Fruit fly (Drosophila melanogaster): ENCODE measurements around the gene PIG-Wa.

PIG-Wa gene

dm6 chr2L:2348479-2348878 lies 34.5 kb upstream of the PIG-Wa start (continued):
- TF ChIP-seq CG17912 (GFP tag; optimal IDR thresholded peaks at IDR 0.05) (no peak), Asciz (GFP tag; optimal IDR thresholded peaks at IDR 0.05) (no peak), CG3726 (GFP tag; IDR thresholded peaks at IDR 0.05) (0 out of 3 replicates have a peak, but pooled peaks have one; percentile 47), odd (GFP tag; optimal IDR thresholded peaks at IDR 0.05) (no peak), Trl (optimal IDR thresholded peaks at IDR 0.05) (no peak), Trl (GFP tag; optimal IDR thresholded peaks at IDR 0.05) (no peak), CG3281 (GFP tag; optimal IDR thresholded peaks at IDR 0.05) (peak; percentile 57), tio (GFP tag; optimal IDR thresholded peaks at IDR 0.05) (peak; percentile 10), zen2 (GFP tag; IDR thresholded peaks at IDR 0.05; ENCODE audit: partially characterized antibody) (no peak), BEAF-32 (GFP tag; optimal IDR thresholded peaks at IDR 0.05) (no peak), D19B (GFP tag; optimal IDR thresholded peaks at IDR 0.05) (peak; percentile 12), Oaz (GFP tag; IDR thresholded peaks at IDR 0.05) (no peak), NK7.1 (GFP tag; optimal IDR thresholded peaks at IDR 0.05) (no peak), org-1 (GFP tag; optimal IDR thresholded peaks at IDR 0.05) (no peak), CG11456 (GFP tag; IDR thresholded peaks at IDR 0.05) (no peak), sob (GFP tag; IDR thresholded peaks at IDR 0.05) (peak; percentile 71), salm (tag; optimal IDR thresholded peaks at IDR 0.05) (no peak), CG1233 (GFP tag; optimal IDR thresholded peaks at IDR 0.05) (peak; percentile 5), CG34376 (GFP tag; optimal IDR thresholded peaks at IDR 0.05) (peak; percentile 11), Meics (GFP tag; optimal IDR thresholded peaks at IDR 0.05) (peak; percentile 62), ash1 (GFP tag; optimal IDR thresholded peaks at IDR 0.05) (no peak), pita (GFP tag; optimal IDR thresholded peaks at IDR 0.05) (no peak), CG8290 (GFP tag; optimal IDR thresholded peaks at IDR 0.05) (no peak), CG8290 (tag; optimal IDR thresholded peaks at IDR 0.05) (no peak), CG10543 (GFP tag; optimal IDR thresholded peaks at IDR 0.05) (peak; percentile 17), prd (optimal IDR thresholded peaks at IDR 0.05) (no peak), prd (GFP tag; IDR thresholded peaks at IDR 0.05) (peak; percentile 56; the same call in 2 of the 3 replicates), CG12659 (GFP tag; optimal IDR thresholded peaks at IDR 0.05) (peak; percentile 24), Awh (GFP tag; IDR thresholded peaks at IDR 0.05) (no peak), CG17361 (GFP tag; IDR thresholded peaks at IDR 0.05) (no peak), bab2 (GFP tag; optimal IDR thresholded peaks at IDR 0.05) (no peak), btn (GFP tag; optimal IDR thresholded peaks at IDR 0.05) (no peak), abd-A (tag; optimal IDR thresholded peaks at IDR 0.05) (peak; percentile 75), Dad (GFP tag; optimal IDR thresholded peaks at IDR 0.05) (no peak), Ptx1 (GFP tag; IDR thresholded peaks at IDR 0.05) (peak; percentile 39), cwo (GFP tag; optimal IDR thresholded peaks at IDR 0.05) (peak; percentile 37), CkIIα-i1 (GFP tag; IDR thresholded peaks at IDR 0.05) (no peak), B-H2 (GFP tag; optimal IDR thresholded peaks at IDR 0.05) (peak; percentile 46), Dek (tag; optimal IDR thresholded peaks at IDR 0.05) (peak; percentile 20)

- TF ChIP-seq CG13287 (GFP tag; IDR thresholded peaks at IDR 0.05; ENCODE audit: partially characterized antibody) = peak; percentile 69
- no peak for TF ChIP-seq Optix (GFP tag; IDR thresholded peaks at IDR 0.05)
- no peak for TF ChIP-seq TFAM (GFP tag; optimal IDR thresholded peaks at IDR 0.05)
- no peak for TF ChIP-seq CG10147 (GFP tag; optimal IDR thresholded peaks at IDR 0.05)
- no peak for TF ChIP-seq Mes4 (GFP tag; optimal IDR thresholded peaks at IDR 0.05)
- TF ChIP-seq CoRest (tag; optimal IDR thresholded peaks at IDR 0.05) = peak; percentile 37
- TF ChIP-seq CG13424 (tag; optimal IDR thresholded peaks at IDR 0.05) = peak; percentile 31
- no peak for TF ChIP-seq Dbx (GFP tag; IDR thresholded peaks at IDR 0.05)
- peak; percentile 2 for TF ChIP-seq Xbp1 (GFP tag; optimal IDR thresholded peaks at IDR 0.05)
- TF ChIP-seq Nf-YB (GFP tag; optimal IDR thresholded peaks at IDR 0.05) = no peak
- TF ChIP-seq eve (GFP tag; optimal IDR thresholded peaks at IDR 0.05) = peak in 1 of 2 experiments; percentile 68
- peak; percentile 88 for TF ChIP-seq CG15514 (GFP tag; optimal IDR thresholded peaks at IDR 0.05)
- no peak for TF ChIP-seq jumu (GFP tag; optimal IDR thresholded peaks at IDR 0.05)
- no peak for TF ChIP-seq CG6791 (GFP tag; IDR thresholded peaks at IDR 0.05; ENCODE audit: partially characterized antibody)
- TF ChIP-seq gro (GFP tag; optimal IDR thresholded peaks at IDR 0.05) = no peak
- no peak for TF ChIP-seq sens (GFP tag)
Measured at dm6 chr2L:2357228-2357656, 25.8 kb upstream of the PIG-Wa start, which contains the start of gene CG9967. Gene CG9967, minus strand, starts transcription at chr2L:2357356.
